Worm (Caenorhabditis elegans): Measurements from ENCODE around the gene gcy-32.

Gene gcy-32

ce11 chrV:13915390-13915789 is at the start of gene gcy-32:
TSS of gene gcy-32 (minus strand) at chrV:13915490.
- TF ChIP-seq mec-3 (tag; optimal IDR thresholded peaks at IDR 0.05; ENCODE audit: borderline replicate concordance) (no peak), ztf-16 (tag; optimal IDR thresholded peaks at IDR 0.05) (no peak), T23F11.4 (GFP tag; optimal IDR thresholded peaks at IDR 0.05) (no peak), nhr-232 (tag; optimal IDR thresholded peaks at IDR 0.05) (no peak), sdc-2 (tag; optimal IDR thresholded peaks at IDR 0.05) (no peak), ceh-14 (tag; optimal IDR thresholded peaks at IDR 0.05) (no peak), syd-9 (tag; optimal IDR thresholded peaks at IDR 0.05) (no peak), ama-1 (optimal IDR thresholded peaks at IDR 0.05) (no peak), gmeb-2 (tag; optimal IDR thresholded peaks at IDR 0.05) (no peak), hlh-30 (tag; optimal IDR thresholded peaks at IDR 0.05; ENCODE audit: insufficient read depth) (no peak), ceh-24 (tag; optimal IDR thresholded peaks at IDR 0.05) (no peak), madf-2 (tag; optimal IDR thresholded peaks at IDR 0.05) (no peak), ttx-3 (tag; optimal IDR thresholded peaks at IDR 0.05) (no peak), hlh-6 (tag; optimal IDR thresholded peaks at IDR 0.05) (no peak), nhr-11 (tag; optimal IDR thresholded peaks at IDR 0.05) (no peak), C38D4.7 (GFP tag; optimal IDR thresholded peaks at IDR 0.05) (no peak), ceh-6 (GFP tag; optimal IDR thresholded peaks at IDR 0.05) (no peak), ahr-1 (tag; optimal IDR thresholded peaks at IDR 0.05) (no peak)

ce11 chrV:13963279-13963976 is 48.1 kb upstream of the gcy-32 start, which contains the start of gene sao-1:
TSS of gene sao-1 (plus strand) at chrV:13963926.
- no peak for TF ChIP-seq hlh-6 (tag; optimal IDR thresholded peaks at IDR 0.05)
- no peak for TF ChIP-seq syd-9 (tag; optimal IDR thresholded peaks at IDR 0.05)
- TF ChIP-seq unc-42 (tag; optimal IDR thresholded peaks at IDR 0.05), result no peak
- TF ChIP-seq fkh-6 (tag; optimal IDR thresholded peaks at IDR 0.05), result no peak
- no peak for TF ChIP-seq ceh-14 (tag; optimal IDR thresholded peaks at IDR 0.05)
- no peak for TF ChIP-seq ceh-45 (GFP tag; IDR thresholded peaks at IDR 0.05)
- no peak for TF ChIP-seq odd-2 (tag; optimal IDR thresholded peaks at IDR 0.05)
- TF ChIP-seq tbx-2 (tag; optimal IDR thresholded peaks at IDR 0.05), result no peak
- TF ChIP-seq nhr-232 (tag; optimal IDR thresholded peaks at IDR 0.05), result no peak

ce11 chrV:13961927-13962419 is 46.7 kb upstream of the gcy-32 start, which contains the start of the genes algn-13 and R10D12.13:
TSS of gene algn-13 (minus strand) at chrV:13961977.
TSS of gene R10D12.13 (plus strand) at chrV:13962417.
- peak; percentile 69 for TF ChIP-seq sdc-2 (tag; optimal IDR thresholded peaks at IDR 0.05)
- peak; percentile 73 for TF ChIP-seq C08G9.2 (tag; optimal IDR thresholded peaks at IDR 0.05)
- TF ChIP-seq ama-1 (optimal IDR thresholded peaks at IDR 0.05), result no peak
- peak; percentile 45 for TF ChIP-seq ceh-18 (tag; optimal IDR thresholded peaks at IDR 0.05)
- peak; percentile 58 for TF ChIP-seq eyg-1 (tag; optimal IDR thresholded peaks at IDR 0.05)
- TF ChIP-seq odd-2 (tag; optimal IDR thresholded peaks at IDR 0.05), result peak; percentile 82
- peak; percentile 90 for TF ChIP-seq ceh-14 (tag; optimal IDR thresholded peaks at IDR 0.05)
- peak; percentile 1 for TF ChIP-seq mec-3 (tag; optimal IDR thresholded peaks at IDR 0.05; ENCODE audit: borderline replicate concordance)
- TF ChIP-seq ref-2 (tag; optimal IDR thresholded peaks at IDR 0.05), result peak; percentile 87
- TF ChIP-seq K09A11.1 (tag; optimal IDR thresholded peaks at IDR 0.05; ENCODE audit: insufficient read depth), result peak; percentile 77
- TF ChIP-seq ceh-2 (tag; optimal IDR thresholded peaks at IDR 0.05), result peak; percentile 84
- TF ChIP-seq ceh-45 (GFP tag; IDR thresholded peaks at IDR 0.05), result peak; percentile 51; the same call in 1 of the 2 replicates
- TF ChIP-seq T23F11.4 (GFP tag; optimal IDR thresholded peaks at IDR 0.05), result peak; percentile 69
- peak; percentile 65; the same call in 1 of the 2 replicates for TF ChIP-seq unc-3 (GFP tag; conservative IDR thresholded peaks at IDR 0.05)
- TF ChIP-seq unc-3 (tag; optimal IDR thresholded peaks at IDR 0.05), result peak; percentile 80
- peak; percentile 84 for TF ChIP-seq pat-9 (tag; optimal IDR thresholded peaks at IDR 0.05)
- TF ChIP-seq zip-5 (tag; optimal IDR thresholded peaks at IDR 0.05), result peak; percentile 67
- TF ChIP-seq ceh-6 (GFP tag; optimal IDR thresholded peaks at IDR 0.05), result peak; percentile 56
- TF ChIP-seq pag-3 (tag; optimal IDR thresholded peaks at IDR 0.05; ENCODE audit: borderline replicate concordance), result no peak
- TF ChIP-seq ztf-16 (tag; optimal IDR thresholded peaks at IDR 0.05), result peak; percentile 78
- peak; percentile 72 for TF ChIP-seq dmd-4 (tag; optimal IDR thresholded peaks at IDR 0.05; ENCODE audit: borderline replicate concordance)
- peak; percentile 81 for TF ChIP-seq hlh-6 (tag; optimal IDR thresholded peaks at IDR 0.05)
- peak; percentile 71 for TF ChIP-seq nhr-232 (tag; optimal IDR thresholded peaks at IDR 0.05)
- TF ChIP-seq pha-4 (tag; optimal IDR thresholded peaks at IDR 0.05), result no peak
- TF ChIP-seq ets-4 (tag; optimal IDR thresholded peaks at IDR 0.05), result peak; percentile 10
- no peak for TF ChIP-seq ceh-9 (tag; optimal IDR thresholded peaks at IDR 0.05)
- TF ChIP-seq nfya-1 (tag; optimal IDR thresholded peaks at IDR 0.05), result peak; percentile 78
- TF ChIP-seq ceh-19 (GFP tag; optimal IDR thresholded peaks at IDR 0.05), result peak; percentile 80
- no peak for TF ChIP-seq dve-1 (tag; optimal IDR thresholded peaks at IDR 0.05)
- TF ChIP-seq tbx-7 (tag; optimal IDR thresholded peaks at IDR 0.05), result peak; percentile 31
- TF ChIP-seq ttx-3 (tag; optimal IDR thresholded peaks at IDR 0.05), result peak; percentile 81
- peak; percentile 58 for TF ChIP-seq ceh-24 (tag; optimal IDR thresholded peaks at IDR 0.05)
- TF ChIP-seq ceh-22 (tag; optimal IDR thresholded peaks at IDR 0.05), result no peak
- peak; percentile 64 for TF ChIP-seq unc-86 (tag; optimal IDR thresholded peaks at IDR 0.05)
- peak; percentile 90 for TF ChIP-seq tbx-2 (tag; optimal IDR thresholded peaks at IDR 0.05)
